Worm (Caenorhabditis elegans) whole organism, young adult: ENCODE data around the gene glt-1.

Experiments
- F23B12.7 ChIP-seq: sonication (generic microtip); optimal IDR thresholded peaks from 2 replicates; lab custom pipeline; 2017; ENCODE audit warnings: missing genetic modification characterization, mild to moderate bottlenecking, missing compliant biosample characterization, antibody characterized with exemption, moderate library complexity; ENCODE audit not compliant: insufficient read depth
- F49E8.2 ChIP-seq: sonication (generic microtip); optimal IDR thresholded peaks from 3 replicates; lab custom pipeline; 2017; ENCODE audit warnings: missing genetic modification characterization, mild to moderate bottlenecking, missing compliant biosample characterization, antibody characterized with exemption, moderate library complexity; ENCODE audit not compliant: insufficient read depth
- F57C9.4 ChIP-seq: sonication (generic microtip); optimal IDR thresholded peaks from 2 replicates; lab custom pipeline; 2017; ENCODE audit warnings: mild to moderate bottlenecking, missing genetic modification characterization, missing compliant biosample characterization
- Y53G8AR.9 ChIP-seq: fragments of 200-800 bp; sonication (Bioruptor generic); conservative IDR thresholded peaks from 2 replicates; pipeline ENCODE4 v1.3.6; 2022; ENCODE audit warnings: missing genetic modification reagents, missing genetic modification characterization, missing compliant biosample characterization
- Y95B8A.8 ChIP-seq: fragments of 200-800 bp; sonication (Bioruptor generic); IDR thresholded peaks from 2 replicates; pipeline ENCODE4 v1.3.6; 2022; ENCODE audit warnings: missing genetic modification reagents, missing genetic modification characterization, missing compliant biosample characterization
- bed-2 ChIP-seq: fragments of 200-800 bp; sonication (Bioruptor generic); IDR thresholded peaks from 2 replicates; pipeline ENCODE4 v1.3.6; 2022; ENCODE audit warnings: missing genetic modification reagents, missing genetic modification characterization, missing compliant biosample characterization
- dpl-1 ChIP-seq: fragments of 150-350 bp; optimal IDR thresholded peaks from 2 replicates; lab custom pipeline; 2014; ENCODE audit warnings: missing biosample characterization, missing genetic modification reagents, missing genetic modification characterization
- lsy-27 ChIP-seq: sonication (generic microtip); optimal IDR thresholded peaks from 2 replicates; lab custom pipeline; 2017; ENCODE audit warnings: missing genetic modification characterization, mild to moderate bottlenecking, missing compliant biosample characterization, antibody characterized with exemption, missing genotype, borderline replicate concordance; ENCODE audit not compliant: insufficient read depth
- nfya-2 ChIP-seq: fragments of 200-800 bp; sonication (Bioruptor generic); IDR thresholded peaks from 2 replicates; pipeline ENCODE4 v1.3.6; 2022; ENCODE audit warnings: missing genetic modification reagents, missing genetic modification characterization, missing compliant biosample characterization
- nhr-80 ChIP-seq: sonication (generic microtip); optimal IDR thresholded peaks from 2 replicates; lab custom pipeline; 2016; ENCODE audit warnings: missing genetic modification characterization, missing compliant biosample characterization
- snpc-3.4 ChIP-seq: sonication (generic microtip); optimal IDR thresholded peaks from 2 replicates; lab custom pipeline; 2017; ENCODE audit warnings: missing genetic modification characterization, mild to moderate bottlenecking, missing compliant biosample characterization, antibody characterized with exemption, moderate library complexity, missing genotype, missing genetic modification reagents
- unc-62 ChIP-seq: fragments of 150-350 bp; optimal IDR thresholded peaks from 2 replicates; lab custom pipeline; 2014; ENCODE audit warnings: missing biosample characterization, missing genetic modification reagents, missing genetic modification characterization
- xnd-1 ChIP-seq: sonication (generic microtip); optimal IDR thresholded peaks from 2 replicates; lab custom pipeline; 2016; ENCODE audit warnings: missing genotype, missing genetic modification reagents, missing genetic modification characterization, missing compliant biosample characterization
- ztf-6 ChIP-seq: fragments of 200-800 bp; sonication (Bioruptor generic); IDR thresholded peaks from 2 replicates; pipeline ENCODE4 v1.3.6; 2022; ENCODE audit warnings: missing genetic modification reagents, missing genetic modification characterization, missing compliant biosample characterization

DNA sequence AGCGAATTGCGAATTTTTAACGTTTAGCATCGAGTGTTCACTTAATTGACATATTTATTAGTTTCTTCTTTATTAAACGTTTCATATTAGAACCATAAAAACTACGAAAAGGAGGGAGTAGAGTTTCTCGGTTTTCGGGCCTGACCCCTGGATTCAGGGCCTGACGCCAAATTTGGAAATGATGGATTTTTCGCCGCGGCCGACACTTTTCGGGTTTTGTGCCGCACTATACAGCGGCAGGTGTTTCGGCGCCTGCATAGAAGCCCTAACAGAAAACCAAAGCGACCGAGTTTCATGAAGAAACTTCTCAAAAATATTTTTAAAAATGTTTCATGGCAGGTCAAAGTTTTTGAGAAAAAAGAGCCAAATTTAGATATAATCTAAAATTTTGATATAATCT lies 4.5 kb downstream of the glt-1 start:
- TF ChIP-seq bed-2: no peak
- TF ChIP-seq F49E8.2 (tag; lab: Kevin White, UChicago): no peak
- TF ChIP-seq ztf-6 (GFP tag; lab: Robert Waterston, UW): no peak
- no peak for TF ChIP-seq lsy-27
- TF ChIP-seq Y53G8AR.9: no peak
- no peak for TF ChIP-seq Y95B8A.8 (GFP tag; lab: Robert Waterston, UW)
- TF ChIP-seq F23B12.7 (tag; lab: Kevin White, UChicago): no peak
- TF ChIP-seq snpc-3.4 (tag; lab: Kevin White, UChicago): no peak
- no peak for TF ChIP-seq xnd-1 (tag; lab: Kevin White, UChicago)
- TF ChIP-seq unc-62 (GFP tag; lab: Kevin White, UChicago): no peak
- no peak for TF ChIP-seq dpl-1 (GFP tag; lab: Kevin White, UChicago)
- TF ChIP-seq nfya-2 (GFP tag; lab: Robert Waterston, UW): no peak
- no peak for TF ChIP-seq F57C9.4 (tag; lab: Kevin White, UChicago)
- TF ChIP-seq nhr-80 (tag; lab: Kevin White, UChicago): no peak
